Fruit fly (Drosophila melanogaster) whole organism, embryonic: ENCODE data around the gene GluProRS.

ENCODE experiments used
- CG32767 ChIP-seq: fragments of 200-800 bp; sonication (Bioruptor generic); IDR thresholded peaks from 2 replicates; pipeline ENCODE4 v1.3.6; 2022; ENCODE audit warnings: missing biosample characterization, missing genetic modification characterization
- CG8089 ChIP-seq: fragments of 200-800 bp; sonication (Bioruptor generic); optimal IDR thresholded peaks from 3 replicates; lab custom pipeline; 2016; ENCODE audit warnings: missing biosample characterization, missing genetic modification characterization
- Jarid2 ChIP-seq: fragments of 200-800 bp; sonication (Bioruptor generic); optimal IDR thresholded peaks from 3 replicates; lab custom pipeline; 2017; ENCODE audit warnings: mild to moderate bottlenecking, missing biosample characterization, missing genetic modification reagents, missing genetic modification characterization
- Sin3A ChIP-seq: fragments of >200 bp; optimal IDR thresholded peaks from 2 replicates; lab custom pipeline; 2018
- Sry-δ ChIP-seq: fragments of 200-800 bp; sonication (Bioruptor generic); optimal IDR thresholded peaks from 2 replicates; lab custom pipeline; 2016; ENCODE audit warnings: missing biosample characterization, missing genetic modification characterization
- dmrt99B ChIP-seq: fragments of 200-800 bp; sonication (Bioruptor generic); optimal IDR thresholded peaks from 2 replicates; lab custom pipeline; 2018; ENCODE audit warnings: missing biosample characterization, mild to moderate bottlenecking, missing genetic modification characterization, moderate library complexity

DNA sequence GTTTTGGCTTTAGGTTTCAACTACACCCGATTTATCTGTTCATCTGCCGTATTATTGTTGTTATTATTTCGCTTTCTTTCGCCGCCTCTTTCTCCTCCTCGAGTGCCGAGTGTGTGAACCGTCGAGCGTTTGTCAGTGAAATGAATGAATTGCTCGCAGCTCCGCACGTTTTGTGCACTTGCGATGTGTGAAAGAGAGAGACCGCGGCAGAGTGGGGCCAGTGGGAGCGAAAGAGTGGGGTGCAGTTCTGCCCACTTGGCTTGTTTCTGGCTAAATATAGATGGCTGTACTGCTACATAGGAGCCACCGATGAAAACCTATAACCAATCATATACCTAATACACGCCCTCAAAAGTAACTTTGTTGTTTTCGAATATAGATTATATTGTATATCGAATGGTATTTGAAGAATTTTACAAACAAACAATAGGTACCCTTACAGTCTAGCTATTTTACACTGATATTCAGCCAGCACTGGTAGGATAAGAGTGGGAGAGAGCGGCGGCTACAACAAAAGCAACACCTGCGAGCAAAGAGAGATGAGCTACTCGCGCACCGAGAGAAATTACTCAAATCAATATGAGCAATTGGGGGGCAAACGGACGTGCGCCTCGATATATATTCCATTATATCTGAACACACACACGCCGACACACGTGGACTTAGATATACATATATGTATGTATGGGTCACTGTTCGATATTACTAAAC lies 48.4 kb upstream of the GluProRS start:
- TF ChIP-seq CG8089 (GFP tag; lab: Kevin White, UChicago) = no peak
- TF ChIP-seq Jarid2 (GFP tag; lab: Kevin White, UChicago) = peak; percentile 37
- no peak for TF ChIP-seq Sry-δ
- no peak for TF ChIP-seq CG32767 (GFP tag; lab: Robert Waterston, UW)
- TF ChIP-seq dmrt99B = peak; percentile 11
- TF ChIP-seq Sin3A = no peak
